Fruit fly (Drosophila melanogaster): Measurements from ENCODE around the gene Gabat.

Gene Gabat

dm6 chr3L:20036610-20037009 is 36.1 kb upstream of the Gabat start:
- TF ChIP-seq CG17361 (GFP tag; IDR thresholded peaks at IDR 0.05) (no peak), Mrtf (GFP tag; IDR thresholded peaks at IDR 0.05) (no peak), disco-r (GFP tag; optimal IDR thresholded peaks at IDR 0.05) (no peak), Tbp (GFP tag; optimal IDR thresholded peaks at IDR 0.05) (no peak), insv (GFP tag; optimal IDR thresholded peaks at IDR 0.05) (no peak), CG17612 (GFP tag; IDR thresholded peaks at IDR 0.05) (no peak), her (GFP tag; optimal IDR thresholded peaks at IDR 0.05) (no peak), ewg (GFP tag; optimal IDR thresholded peaks at IDR 0.05) (peak; percentile 2), CG8765 (GFP tag; IDR thresholded peaks at IDR 0.05) (no peak), CG10565 (GFP tag; optimal IDR thresholded peaks at IDR 0.05) (no peak), cas (GFP tag; IDR thresholded peaks at IDR 0.05) (no peak), Taf1 (GFP tag; IDR thresholded peaks at IDR 0.05) (no peak), kay (GFP tag; optimal IDR thresholded peaks at IDR 0.05) (no peak), HHEX (GFP tag; optimal IDR thresholded peaks at IDR 0.05) (no peak), row (GFP tag; IDR thresholded peaks at IDR 0.05) (no peak), amos (GFP tag; IDR thresholded peaks at IDR 0.05; ENCODE audit: partially characterized antibody) (no peak), scrt (GFP tag; optimal IDR thresholded peaks at IDR 0.05) (peak; percentile 76), z (GFP tag; IDR thresholded peaks at IDR 0.05) (peak; percentile 90), sd (tag; optimal IDR thresholded peaks at IDR 0.05) (no peak), CG10462 (GFP tag; optimal IDR thresholded peaks at IDR 0.05) (no peak)

- TF ChIP-seq sqz (GFP tag; optimal IDR thresholded peaks at IDR 0.05) (no peak), YL-1 (GFP tag; optimal IDR thresholded peaks at IDR 0.05) (peak; percentile 13), CG6813 (GFP tag; optimal IDR thresholded peaks at IDR 0.05) (no peak), schlank (tag; optimal IDR thresholded peaks at IDR 0.05) (no peak), unc-4 (GFP tag; IDR thresholded peaks at IDR 0.05; ENCODE audit: partially characterized antibody) (no peak; the same call in 1 of the 2 replicates), CG16813 (GFP tag; IDR thresholded peaks at IDR 0.05; ENCODE audit: partially characterized antibody) (peak; percentile 40; the same call in 1 of the 3 replicates), ewg (GFP tag; optimal IDR thresholded peaks at IDR 0.05) (no peak), Dll (GFP tag; IDR thresholded peaks at IDR 0.05; ENCODE audit: partially characterized antibody) (0 out of 4 replicates have a peak, but pooled peaks have one; percentile 23), CG4730 (GFP tag; IDR thresholded peaks at IDR 0.05) (no peak), CG1792 (GFP tag; optimal IDR thresholded peaks at IDR 0.05) (no peak), chn (GFP tag; optimal IDR thresholded peaks at IDR 0.05) (no peak), crp (GFP tag; optimal IDR thresholded peaks at IDR 0.05) (peak in 1 of 2 experiments; percentile 80), ken (GFP tag; IDR thresholded peaks at IDR 0.05) (no peak), slou (GFP tag; optimal IDR thresholded peaks at IDR 0.05) (no peak), CG12769 (tag; optimal IDR thresholded peaks at IDR 0.05) (no peak), BEAF-32 (GFP tag; optimal IDR thresholded peaks at IDR 0.05) (peak; percentile 38), pros (GFP tag; optimal IDR thresholded peaks at IDR 0.05) (no peak), B-H1 (GFP tag; IDR thresholded peaks at IDR 0.05) (no peak), sna (GFP tag; IDR thresholded peaks at IDR 0.05; ENCODE audit: partially characterized antibody) (peak; percentile 26; the same call in 1 of the 2 replicates), CG6683 (GFP tag; optimal IDR thresholded peaks at IDR 0.05) (no peak), CG1602 (GFP tag; optimal IDR thresholded peaks at IDR 0.05) (no peak), CG2875 (GFP tag; optimal IDR thresholded peaks at IDR 0.05) (no peak), cad (GFP tag; optimal IDR thresholded peaks at IDR 0.05) (no peak), CG7839 (tag; optimal IDR thresholded peaks at IDR 0.05) (no peak), CG13624 (GFP tag; optimal IDR thresholded peaks at IDR 0.05) (no peak), CG6791 (GFP tag; IDR thresholded peaks at IDR 0.05; ENCODE audit: partially characterized antibody) (peak; percentile 14; the same call in 1 of the 3 replicates), tgo (GFP tag; IDR thresholded peaks at IDR 0.05) (no peak), CG4617 (GFP tag; optimal IDR thresholded peaks at IDR 0.05; ENCODE audit: borderline replicate concordance) (peak; percentile 83), Myb (GFP tag; optimal IDR thresholded peaks at IDR 0.05) (no peak), ERR (GFP tag; optimal IDR thresholded peaks at IDR 0.05) (no peak), CG2116 (GFP tag; optimal IDR thresholded peaks at IDR 0.05) (peak; percentile 53)
Observed at dm6 chr3L:20028753-20029152, 28.3 kb upstream of the Gabat start, which contains the start of gene Lamtor1. Gene Lamtor1, minus strand, starts transcription at chr3L:20029020.
